Fruit fly (Drosophila melanogaster) whole organism, wandering third instar larva: Measurements from ENCODE around the gene scramb2.
A peak's percentile ranks its signal among the peaks of the same experiment; 100 is the strongest.

Experiments
- Abd-B ChIP-seq: fragments of >200 bp; optimal IDR thresholded peaks from 2 replicates; lab custom pipeline; 2017; ENCODE audit warnings: missing biosample characterization, missing genetic modification characterization
- CG32264 ChIP-seq: fragments of 200-800 bp; sonication (Bioruptor generic); optimal IDR thresholded peaks from 2 replicates; lab custom pipeline; 2016; ENCODE audit warnings: missing biosample characterization, missing genetic modification characterization
- CG9705 ChIP-seq: fragments of 200-800 bp; sonication (Bioruptor generic); optimal IDR thresholded peaks from 2 replicates; lab custom pipeline; 2018; ENCODE audit warnings: missing biosample characterization, mild to moderate bottlenecking, missing genetic modification characterization
- CrebA ChIP-seq: fragments of 200-800 bp; sonication (Bioruptor generic); optimal IDR thresholded peaks from 2 replicates; lab custom pipeline; 2016; ENCODE audit warnings: missing biosample characterization, mild to moderate bottlenecking, missing genetic modification characterization, borderline replicate concordance
- Dfd ChIP-seq: fragments of >200 bp; optimal IDR thresholded peaks from 2 replicates; lab custom pipeline; 2017; ENCODE audit warnings: missing biosample characterization, missing genetic modification characterization
- Dif ChIP-seq: fragments of 200-275, 200-300 bp; sonication (Bioruptor generic); optimal IDR thresholded peaks from 2 replicates; lab custom pipeline; 2018; ENCODE audit warnings: missing biosample characterization, missing genetic modification characterization; ENCODE audit not compliant: partially characterized antibody
- GATAd ChIP-seq: sonication (Bioruptor generic); optimal IDR thresholded peaks from 2 replicates; lab custom pipeline; 2016; ENCODE audit warnings: missing biosample characterization, missing genetic modification characterization
- HLH106 ChIP-seq: fragments of 200-800 bp; optimal IDR thresholded peaks from 3 replicates; lab custom pipeline; 2019; ENCODE audit warnings: missing biosample characterization, mild to moderate bottlenecking, missing genetic modification characterization, moderate library complexity
- Hnf4 ChIP-seq: fragments of 200-800 bp; sonication (Bioruptor generic); optimal IDR thresholded peaks from 2 replicates; lab custom pipeline; 2016; ENCODE audit warnings: missing biosample characterization, mild to moderate bottlenecking, missing genetic modification characterization
- Hr78 ChIP-seq: fragments of >200 bp; optimal IDR thresholded peaks from 2 replicates; lab custom pipeline; 2017; ENCODE audit warnings: missing biosample characterization, missing genetic modification characterization
- Hr83 ChIP-seq: fragments of 200-300 bp; sonication (Bioruptor generic); optimal IDR thresholded peaks from 2 replicates; lab custom pipeline; 2016; ENCODE audit warnings: missing biosample characterization, mild to moderate bottlenecking, missing genetic modification characterization, moderate library complexity; ENCODE audit not compliant: poor library complexity, severe bottlenecking
- Jra ChIP-seq: sonication (Bioruptor generic); optimal IDR thresholded peaks from 2 replicates; lab custom pipeline; 2016; ENCODE audit warnings: missing biosample characterization, missing genetic modification characterization
- Mio ChIP-seq: sonication (Bioruptor generic); optimal IDR thresholded peaks from 2 replicates; lab custom pipeline; 2016; ENCODE audit warnings: missing biosample characterization, missing genetic modification characterization
- Myc ChIP-seq: fragments of >200 bp; optimal IDR thresholded peaks from 2 replicates; lab custom pipeline; 2017
- N ChIP-seq: fragments of >200 bp; optimal IDR thresholded peaks from 2 replicates; lab custom pipeline; 2018; ENCODE audit warnings: missing biosample characterization, missing external identifiers, missing genetic modification characterization
- OdsH ChIP-seq: fragments of 200-800 bp; sonication (Bioruptor generic); optimal IDR thresholded peaks from 2 replicates; lab custom pipeline; 2016; ENCODE audit warnings: missing biosample characterization, mild to moderate bottlenecking, missing genetic modification characterization
- Rel ChIP-seq, 2 experiments: fragments of 200-800 bp; sonication (Bioruptor generic) in 1 of 2; optimal IDR thresholded peaks; 2 replicates in 1 of 2; 3 replicates in 1 of 2; lab custom pipeline; 2016 to 2019; ENCODE audit warnings: mild to moderate bottlenecking in 2 of 2, missing biosample characterization in 2 of 2, missing genetic modification characterization in 2 of 2, moderate library complexity in 1 of 2
- Sp1 ChIP-seq: fragments of 200-800 bp; sonication (Bioruptor generic); optimal IDR thresholded peaks from 3 replicates; lab custom pipeline; 2019; ENCODE audit warnings: missing biosample characterization, mild to moderate bottlenecking, missing genetic modification characterization, moderate library complexity
- Vsx2 ChIP-seq: fragments of 200-300, 225-300 bp; sonication (Bioruptor generic); optimal IDR thresholded peaks from 2 replicates; lab custom pipeline; 2018; ENCODE audit warnings: missing biosample characterization, missing genetic modification characterization; ENCODE audit not compliant: partially characterized antibody
- br ChIP-seq: fragments of 200-800 bp; sonication (Bioruptor generic); optimal IDR thresholded peaks from 2 replicates; lab custom pipeline; 2016; ENCODE audit warnings: missing biosample characterization, missing genetic modification characterization
- brk ChIP-seq: fragments of 200-800 bp; sonication (Bioruptor generic); optimal IDR thresholded peaks from 2 replicates; lab custom pipeline; 2016; ENCODE audit warnings: missing biosample characterization, mild to moderate bottlenecking, missing genetic modification characterization
- dl ChIP-seq, 2 experiments: fragments of 175-275, 200-275 bp in 1 of 2; fragments of 200-275 bp in 1 of 2; sonication (Bioruptor generic); optimal IDR thresholded peaks; lab custom pipeline; 2018; ENCODE audit warnings: mild to moderate bottlenecking in 2 of 2, missing biosample characterization in 2 of 2, missing genetic modification characterization in 2 of 2, moderate library complexity in 2 of 2; ENCODE audit not compliant: partially characterized antibody in 2 of 2, insufficient read depth in 1 of 2
- dmrt93B ChIP-seq: fragments of 200-800 bp; sonication (Bioruptor generic); optimal IDR thresholded peaks from 2 replicates; lab custom pipeline; 2018; ENCODE audit warnings: missing biosample characterization, mild to moderate bottlenecking, missing genetic modification characterization
- dsf ChIP-seq: sonication (Bioruptor generic); optimal IDR thresholded peaks from 2 replicates; lab custom pipeline; 2016; ENCODE audit warnings: missing biosample characterization, missing genetic modification characterization, borderline replicate concordance
- ey ChIP-seq: fragments of 200-800 bp; sonication (Bioruptor generic); optimal IDR thresholded peaks from 2 replicates; lab custom pipeline; 2016; ENCODE audit warnings: missing biosample characterization, missing genetic modification characterization
- foxo ChIP-seq, 2 experiments: fragments of 200-800 bp; sonication (Bioruptor generic); optimal IDR thresholded peaks; 2 replicates in 1 of 2; 3 replicates in 1 of 2; lab custom pipeline; 2016 to 2017; ENCODE audit warnings: missing biosample characterization in 2 of 2, missing genetic modification characterization in 2 of 2
- fru ChIP-seq: fragments of 200-800 bp; sonication (Bioruptor generic); optimal IDR thresholded peaks from 3 replicates; lab custom pipeline; 2016; ENCODE audit warnings: missing biosample characterization, mild to moderate bottlenecking, missing genetic modification characterization
- h ChIP-seq: fragments of 200-800 bp; sonication (Bioruptor generic); optimal IDR thresholded peaks from 3 replicates; lab custom pipeline; 2016; ENCODE audit warnings: missing biosample characterization, mild to moderate bottlenecking, missing genetic modification characterization
- jim ChIP-seq: fragments of 175-275, 200-325 bp; sonication (Bioruptor generic); optimal IDR thresholded peaks from 2 replicates; lab custom pipeline; 2016; ENCODE audit warnings: missing biosample characterization, mild to moderate bottlenecking, missing genetic modification characterization
- lola ChIP-seq: fragments of >200 bp; optimal IDR thresholded peaks from 2 replicates; lab custom pipeline; 2017; ENCODE audit warnings: missing biosample characterization, missing genetic modification characterization
- pan ChIP-seq: fragments of >200 bp; optimal IDR thresholded peaks from 2 replicates; lab custom pipeline; 2017
- psq ChIP-seq: fragments of 200-800 bp; sonication (Bioruptor generic); optimal IDR thresholded peaks from 3 replicates; lab custom pipeline; 2017; ENCODE audit warnings: missing biosample characterization, mild to moderate bottlenecking, missing genetic modification characterization, moderate library complexity
- rgr ChIP-seq: fragments of 200-800 bp; sonication (Bioruptor generic); optimal IDR thresholded peaks from 3 replicates; lab custom pipeline; 2016; ENCODE audit warnings: missing biosample characterization, mild to moderate bottlenecking, missing genetic modification characterization
- sage ChIP-seq: fragments of 200-800 bp; sonication (Bioruptor generic); optimal IDR thresholded peaks from 2 replicates; lab custom pipeline; 2016; ENCODE audit warnings: missing biosample characterization, mild to moderate bottlenecking, missing genetic modification characterization
- sv ChIP-seq: fragments of 200-800 bp; sonication (Bioruptor generic); optimal IDR thresholded peaks from 3 replicates; lab custom pipeline; 2016; ENCODE audit warnings: missing biosample characterization, missing genetic modification characterization
- tai ChIP-seq: sonication (Bioruptor generic); optimal IDR thresholded peaks from 2 replicates; lab custom pipeline; 2016; ENCODE audit warnings: missing biosample characterization, missing genetic modification characterization
- usp ChIP-seq: fragments of >200 bp; optimal IDR thresholded peaks from 2 replicates; lab custom pipeline; 2017; ENCODE audit warnings: missing biosample characterization, missing genetic modification characterization
- woc ChIP-seq: sonication (Bioruptor generic); optimal IDR thresholded peaks from 2 replicates; lab custom pipeline; 2016; ENCODE audit warnings: missing biosample characterization, mild to moderate bottlenecking, missing genetic modification characterization

Gene scramb2

dm6 chr3L:3073460-3073859 is 26.8 kb upstream of the scramb2 start:
- TF ChIP-seq CG9705 (GFP tag; lab: Kevin White, UChicago) (peak; percentile 2), ey (GFP tag; lab: Kevin White, UChicago) (peak; percentile 10), tai (GFP tag; lab: Kevin White, UChicago) (no peak), br (peak; percentile 21), OdsH (GFP tag; lab: Kevin White, UChicago) (no peak), Hr78 (GFP tag; lab: Kevin White, UChicago) (no peak), h (GFP tag; lab: Kevin White, UChicago) (peak; percentile 54), sv (GFP tag; lab: Kevin White, UChicago) (no peak), foxo (GFP tag; optimal IDR thresholded peaks at IDR 0.05; lab: Kevin White, UChicago) (peak in 1 of 2 experiments; percentile 50), HLH106 (peak; percentile 43), dl (GFP tag; optimal IDR thresholded peaks at IDR 0.05; lab: Kevin White, UChicago; ENCODE audit: insufficient read depth in 1 of 2, partially characterized antibody in 2 of 2) (no peak), fru (GFP tag; lab: Kevin White, UChicago) (peak; percentile 52), Sp1 (GFP tag; lab: Kevin White, UChicago) (peak; percentile 20)

- TF ChIP-seq Dfd (GFP tag; lab: Kevin White, UChicago) (peak; percentile 17), OdsH (GFP tag; lab: Kevin White, UChicago) (peak; percentile 15), br (no peak), jim (GFP tag; lab: Kevin White, UChicago) (no peak), foxo (GFP tag; optimal IDR thresholded peaks at IDR 0.05; lab: Kevin White, UChicago) (peak in 1 of 2 experiments; percentile 31), fru (GFP tag; lab: Kevin White, UChicago) (peak; percentile 39), psq (GFP tag; lab: Kevin White, UChicago) (peak; percentile 47), Dif (peak; percentile 5)
- TF ChIP-seq, all 38 proteins: peak for 6
These were observed 25.3 kb upstream of the scramb2 start for dm6 chr3L:3071675-3072583.

dm6 chr3L:3070274-3071204 is 23.9 kb upstream of the scramb2 start, which contains the start of the genes CG32486 and PAN3:
CG32486 (minus strand) TSS chr3L:3070839.
PAN3 (plus strand) TSS chr3L:3071133.
- TF ChIP-seq Dif (peak; percentile 87), Vsx2 (GFP tag; lab: Kevin White, UChicago) (peak; percentile 92), psq (GFP tag; lab: Kevin White, UChicago) (peak; percentile 97), Jra (GFP tag; lab: Kevin White, UChicago) (peak; percentile 83), woc (GFP tag; lab: Kevin White, UChicago) (peak; percentile 4), dl (GFP tag; optimal IDR thresholded peaks at IDR 0.05; lab: Kevin White, UChicago; ENCODE audit: insufficient read depth in 1 of 2, partially characterized antibody in 2 of 2) (peak; percentile 69 to 73), Mio (GFP tag; lab: Kevin White, UChicago) (no peak), foxo (GFP tag; optimal IDR thresholded peaks at IDR 0.05; lab: Kevin White, UChicago) (peak in 1 of 2 experiments; percentile 63), Dfd (GFP tag; lab: Kevin White, UChicago) (no peak), GATAd (no peak), CG9705 (GFP tag; lab: Kevin White, UChicago) (no peak), CrebA (no peak), h (GFP tag; lab: Kevin White, UChicago) (peak; percentile 68), pan (lab: Kevin White, UChicago) (no peak), br (peak; percentile 2), Hr83 (GFP tag; lab: Kevin White, UChicago) (peak; percentile 79), Rel (GFP tag; optimal IDR thresholded peaks at IDR 0.05; lab: Kevin White, UChicago) (no peak), Rel (tag; optimal IDR thresholded peaks at IDR 0.05; lab: Kevin White, UChicago) (peak; percentile 70), ey (GFP tag; lab: Kevin White, UChicago) (peak; percentile 36), N (GFP tag; lab: Kevin White, UChicago) (peak; percentile 40), lola (GFP tag; lab: Kevin White, UChicago) (no peak), tai (GFP tag; lab: Kevin White, UChicago) (peak; percentile 60), CG32264 (no peak), jim (GFP tag; lab: Kevin White, UChicago) (peak; percentile 13), brk (GFP tag; lab: Kevin White, UChicago) (peak; percentile 54), Hnf4 (GFP tag; lab: Kevin White, UChicago) (peak; percentile 72), fru (GFP tag; lab: Kevin White, UChicago) (peak; percentile 27), dmrt93B (no peak), Sp1 (GFP tag; lab: Kevin White, UChicago) (peak; percentile 69), Abd-B (no peak), HLH106 (peak; percentile 28), OdsH (GFP tag; lab: Kevin White, UChicago) (peak; percentile 58), Myc (lab: Kevin White, UChicago) (peak; percentile 38), Hr78 (GFP tag; lab: Kevin White, UChicago) (no peak), dsf (GFP tag; lab: Kevin White, UChicago) (no peak), usp (GFP tag; lab: Kevin White, UChicago) (no peak), sage (GFP tag; lab: Kevin White, UChicago) (peak; percentile 22), rgr (GFP tag; lab: Kevin White, UChicago) (peak; percentile 65)
